Worm (Caenorhabditis elegans): ENCODE measurements around the gene nep-4.

Gene nep-4

ce11 chrX:6902958-6903357, 39.7 kb upstream of the nep-4 start (continued):
- TF ChIP-seq lsy-2 (tag; optimal IDR thresholded peaks at IDR 0.05) (peak in 1 of 2 experiments; percentile 42), nhr-42 (GFP tag; IDR thresholded peaks at IDR 0.05) (no peak), ceh-20 (GFP tag; IDR thresholded peaks at IDR 0.05) (peak; percentile 63; the same call in 1 of the 2 replicates), egl-43 (GFP tag; IDR thresholded peaks at IDR 0.05) (no peak; the same call in 1 of the 2 replicates), dmd-9 (GFP tag; IDR thresholded peaks at IDR 0.05) (peak; percentile 74), R02D3.7 (tag; optimal IDR thresholded peaks at IDR 0.05) (no peak), madf-9 (GFP tag; conservative IDR thresholded peaks at IDR 0.05) (peak; percentile 80), daf-8 (GFP tag; IDR thresholded peaks at IDR 0.05) (no peak), daf-12 (tag; optimal IDR thresholded peaks at IDR 0.05) (no peak), ctbp-1 (GFP tag; IDR thresholded peaks at IDR 0.05) (peak; percentile 89), zip-11 (GFP tag; IDR thresholded peaks at IDR 0.05) (no peak), saeg-2 (GFP tag; IDR thresholded peaks at IDR 0.05) (no peak), snpc-4 (tag; optimal IDR thresholded peaks at IDR 0.05) (no peak), lin-1 (GFP tag; IDR thresholded peaks at IDR 0.05) (peak; percentile 66; the same call in 1 of the 2 replicates), fos-1 (tag; optimal IDR thresholded peaks at IDR 0.05) (no peak), daf-19 (GFP tag; conservative IDR thresholded peaks at IDR 0.05) (peak; percentile 90), F26F4.8 (GFP tag; conservative IDR thresholded peaks at IDR 0.05) (peak; percentile 87), lin-39 (tag; optimal IDR thresholded peaks at IDR 0.05) (no peak), skn-1 (tag; optimal IDR thresholded peaks at IDR 0.05) (no peak), nhr-77 (tag; optimal IDR thresholded peaks at IDR 0.05) (no peak), mdl-1 (tag; optimal IDR thresholded peaks at IDR 0.05) (peak; percentile 29 to 92), dmd-6 (GFP tag; IDR thresholded peaks at IDR 0.05) (peak; percentile 70), aha-1 (tag) (peak; percentile 61), F37D6.2 (tag; optimal IDR thresholded peaks at IDR 0.05) (no peak), nhr-48 (tag; optimal IDR thresholded peaks at IDR 0.05) (peak; percentile 46), ceh-44 (GFP tag; IDR thresholded peaks at IDR 0.05) (0 out of 2 replicates have a peak, but pooled peaks have one; percentile 30), F10B5.3 (tag; optimal IDR thresholded peaks at IDR 0.05) (no peak), rbr-2 (tag; optimal IDR thresholded peaks at IDR 0.05) (peak; percentile 55), hmg-1.1 (GFP tag; IDR thresholded peaks at IDR 0.05) (peak; percentile 68), ceh-28 (tag; optimal IDR thresholded peaks at IDR 0.05) (no peak), pqm-1 (tag; optimal IDR thresholded peaks at IDR 0.05) (no peak), attf-4 (tag; optimal IDR thresholded peaks at IDR 0.05) (no peak), egl-27 (tag; optimal IDR thresholded peaks at IDR 0.05) (no peak), duxl-1 (tag; optimal IDR thresholded peaks at IDR 0.05; ENCODE audit: poor library complexity) (peak; percentile 80), lin-38 (GFP tag; IDR thresholded peaks at IDR 0.05) (no peak; the same call in 1 of the 2 replicates), T26A8.4 (GFP tag; IDR thresholded peaks at IDR 0.05) (peak; percentile 73), arid-1 (GFP tag; conservative IDR thresholded peaks at IDR 0.05) (peak; percentile 59), dpl-1 (GFP tag; optimal IDR thresholded peaks at IDR 0.05) (no peak), zag-1 (tag; optimal IDR thresholded peaks at IDR 0.05) (no peak), ceh-62 (tag; optimal IDR thresholded peaks at IDR 0.05) (no peak), lir-3 (tag; optimal IDR thresholded peaks at IDR 0.05) (peak; percentile 60), Y105C5A.15 (GFP tag; IDR thresholded peaks at IDR 0.05) (0 out of 2 replicates have a peak, but pooled peaks have one; percentile 80), nhr-25 (tag; optimal IDR thresholded peaks at IDR 0.05; ENCODE audit: borderline replicate concordance, insufficient read depth) (no peak), tag-97 (GFP tag; IDR thresholded peaks at IDR 0.05) (no peak), nhr-11 (tag; optimal IDR thresholded peaks at IDR 0.05) (peak; percentile 15), lim-7 (GFP tag; IDR thresholded peaks at IDR 0.05) (peak; percentile 79), ztf-7 (tag; optimal IDR thresholded peaks at IDR 0.05) (peak; percentile 29), ceh-32 (tag; optimal IDR thresholded peaks at IDR 0.05; ENCODE audit: poor library complexity) (no peak), unc-130 (GFP tag; optimal IDR thresholded peaks at IDR 0.05) (peak; percentile 23), jun-1 (tag; optimal IDR thresholded peaks at IDR 0.05) (no peak), nhr-6 (tag; optimal IDR thresholded peaks at IDR 0.05) (peak; percentile 43), zfp-3 (GFP tag; conservative IDR thresholded peaks at IDR 0.05) (no peak), nhr-237 (tag; optimal IDR thresholded peaks at IDR 0.05) (no peak)

Measured in whole organism, L4 larva.